Fruit fly (Drosophila melanogaster) whole organism, wandering third instar larva: Measurements from ENCODE around the gene Ugt35D1.

Experiments
- Abd-B ChIP-seq: fragments of >200 bp; optimal IDR thresholded peaks from 2 replicates; lab custom pipeline; 2017; ENCODE audit warnings: missing biosample characterization, missing genetic modification characterization
- CG32264 ChIP-seq: fragments of 200-800 bp; sonication (Bioruptor generic); optimal IDR thresholded peaks from 2 replicates; lab custom pipeline; 2016; ENCODE audit warnings: missing biosample characterization, missing genetic modification characterization
- CG9705 ChIP-seq: fragments of 200-800 bp; sonication (Bioruptor generic); optimal IDR thresholded peaks from 2 replicates; lab custom pipeline; 2018; ENCODE audit warnings: missing biosample characterization, mild to moderate bottlenecking, missing genetic modification characterization
- CrebA ChIP-seq: fragments of 200-800 bp; sonication (Bioruptor generic); optimal IDR thresholded peaks from 2 replicates; lab custom pipeline; 2016; ENCODE audit warnings: missing biosample characterization, mild to moderate bottlenecking, missing genetic modification characterization, borderline replicate concordance
- Dfd ChIP-seq: fragments of >200 bp; optimal IDR thresholded peaks from 2 replicates; lab custom pipeline; 2017; ENCODE audit warnings: missing biosample characterization, missing genetic modification characterization
- GATAd ChIP-seq: sonication (Bioruptor generic); optimal IDR thresholded peaks from 2 replicates; lab custom pipeline; 2016; ENCODE audit warnings: missing biosample characterization, missing genetic modification characterization
- HLH106 ChIP-seq: fragments of 200-800 bp; optimal IDR thresholded peaks from 3 replicates; lab custom pipeline; 2019; ENCODE audit warnings: missing biosample characterization, mild to moderate bottlenecking, missing genetic modification characterization, moderate library complexity
- Hnf4 ChIP-seq: fragments of 200-800 bp; sonication (Bioruptor generic); optimal IDR thresholded peaks from 2 replicates; lab custom pipeline; 2016; ENCODE audit warnings: missing biosample characterization, mild to moderate bottlenecking, missing genetic modification characterization
- Hr78 ChIP-seq: fragments of >200 bp; optimal IDR thresholded peaks from 2 replicates; lab custom pipeline; 2017; ENCODE audit warnings: missing biosample characterization, missing genetic modification characterization
- Hr83 ChIP-seq: fragments of 200-300 bp; sonication (Bioruptor generic); optimal IDR thresholded peaks from 2 replicates; lab custom pipeline; 2016; ENCODE audit warnings: missing biosample characterization, mild to moderate bottlenecking, missing genetic modification characterization, moderate library complexity; ENCODE audit not compliant: poor library complexity, severe bottlenecking
- Jra ChIP-seq: sonication (Bioruptor generic); optimal IDR thresholded peaks from 2 replicates; lab custom pipeline; 2016; ENCODE audit warnings: missing biosample characterization, missing genetic modification characterization
- Mio ChIP-seq: sonication (Bioruptor generic); optimal IDR thresholded peaks from 2 replicates; lab custom pipeline; 2016; ENCODE audit warnings: missing biosample characterization, missing genetic modification characterization
- N ChIP-seq: fragments of >200 bp; optimal IDR thresholded peaks from 2 replicates; lab custom pipeline; 2018; ENCODE audit warnings: missing biosample characterization, missing external identifiers, missing genetic modification characterization
- OdsH ChIP-seq: fragments of 200-800 bp; sonication (Bioruptor generic); optimal IDR thresholded peaks from 2 replicates; lab custom pipeline; 2016; ENCODE audit warnings: missing biosample characterization, mild to moderate bottlenecking, missing genetic modification characterization
- Rel ChIP-seq, 2 experiments: fragments of 200-800 bp; sonication (Bioruptor generic) in 1 of 2; optimal IDR thresholded peaks; 2 replicates in 1 of 2; 3 replicates in 1 of 2; lab custom pipeline; 2016 to 2019; ENCODE audit warnings: mild to moderate bottlenecking in 2 of 2, missing biosample characterization in 2 of 2, missing genetic modification characterization in 2 of 2, moderate library complexity in 1 of 2
- Sp1 ChIP-seq: fragments of 200-800 bp; sonication (Bioruptor generic); optimal IDR thresholded peaks from 3 replicates; lab custom pipeline; 2019; ENCODE audit warnings: missing biosample characterization, mild to moderate bottlenecking, missing genetic modification characterization, moderate library complexity
- Vsx2 ChIP-seq: fragments of 200-300, 225-300 bp; sonication (Bioruptor generic); optimal IDR thresholded peaks from 2 replicates; lab custom pipeline; 2018; ENCODE audit warnings: missing biosample characterization, missing genetic modification characterization; ENCODE audit not compliant: partially characterized antibody
- br ChIP-seq: fragments of 200-800 bp; sonication (Bioruptor generic); optimal IDR thresholded peaks from 2 replicates; lab custom pipeline; 2016; ENCODE audit warnings: missing biosample characterization, missing genetic modification characterization
- brk ChIP-seq: fragments of 200-800 bp; sonication (Bioruptor generic); optimal IDR thresholded peaks from 2 replicates; lab custom pipeline; 2016; ENCODE audit warnings: missing biosample characterization, mild to moderate bottlenecking, missing genetic modification characterization
- dl ChIP-seq, 2 experiments: fragments of 175-275, 200-275 bp in 1 of 2; fragments of 200-275 bp in 1 of 2; sonication (Bioruptor generic); optimal IDR thresholded peaks; lab custom pipeline; 2018; ENCODE audit warnings: mild to moderate bottlenecking in 2 of 2, missing biosample characterization in 2 of 2, missing genetic modification characterization in 2 of 2, moderate library complexity in 2 of 2; ENCODE audit not compliant: partially characterized antibody in 2 of 2, insufficient read depth in 1 of 2
- dmrt93B ChIP-seq: fragments of 200-800 bp; sonication (Bioruptor generic); optimal IDR thresholded peaks from 2 replicates; lab custom pipeline; 2018; ENCODE audit warnings: missing biosample characterization, mild to moderate bottlenecking, missing genetic modification characterization
- dsf ChIP-seq: sonication (Bioruptor generic); optimal IDR thresholded peaks from 2 replicates; lab custom pipeline; 2016; ENCODE audit warnings: missing biosample characterization, missing genetic modification characterization, borderline replicate concordance
- ey ChIP-seq: fragments of 200-800 bp; sonication (Bioruptor generic); optimal IDR thresholded peaks from 2 replicates; lab custom pipeline; 2016; ENCODE audit warnings: missing biosample characterization, missing genetic modification characterization
- foxo ChIP-seq, 2 experiments: fragments of 200-800 bp; sonication (Bioruptor generic); optimal IDR thresholded peaks; 2 replicates in 1 of 2; 3 replicates in 1 of 2; lab custom pipeline; 2016 to 2017; ENCODE audit warnings: missing biosample characterization in 2 of 2, missing genetic modification characterization in 2 of 2
- fru ChIP-seq: fragments of 200-800 bp; sonication (Bioruptor generic); optimal IDR thresholded peaks from 3 replicates; lab custom pipeline; 2016; ENCODE audit warnings: missing biosample characterization, mild to moderate bottlenecking, missing genetic modification characterization
- h ChIP-seq: fragments of 200-800 bp; sonication (Bioruptor generic); optimal IDR thresholded peaks from 3 replicates; lab custom pipeline; 2016; ENCODE audit warnings: missing biosample characterization, mild to moderate bottlenecking, missing genetic modification characterization
- jim ChIP-seq: fragments of 175-275, 200-325 bp; sonication (Bioruptor generic); optimal IDR thresholded peaks from 2 replicates; lab custom pipeline; 2016; ENCODE audit warnings: missing biosample characterization, mild to moderate bottlenecking, missing genetic modification characterization
- lola ChIP-seq: fragments of >200 bp; optimal IDR thresholded peaks from 2 replicates; lab custom pipeline; 2017; ENCODE audit warnings: missing biosample characterization, missing genetic modification characterization
- pan ChIP-seq: fragments of >200 bp; optimal IDR thresholded peaks from 2 replicates; lab custom pipeline; 2017
- psq ChIP-seq: fragments of 200-800 bp; sonication (Bioruptor generic); optimal IDR thresholded peaks from 3 replicates; lab custom pipeline; 2017; ENCODE audit warnings: missing biosample characterization, mild to moderate bottlenecking, missing genetic modification characterization, moderate library complexity
- rgr ChIP-seq: fragments of 200-800 bp; sonication (Bioruptor generic); optimal IDR thresholded peaks from 3 replicates; lab custom pipeline; 2016; ENCODE audit warnings: missing biosample characterization, mild to moderate bottlenecking, missing genetic modification characterization
- sage ChIP-seq: fragments of 200-800 bp; sonication (Bioruptor generic); optimal IDR thresholded peaks from 2 replicates; lab custom pipeline; 2016; ENCODE audit warnings: missing biosample characterization, mild to moderate bottlenecking, missing genetic modification characterization
- sv ChIP-seq: fragments of 200-800 bp; sonication (Bioruptor generic); optimal IDR thresholded peaks from 3 replicates; lab custom pipeline; 2016; ENCODE audit warnings: missing biosample characterization, missing genetic modification characterization
- tai ChIP-seq: sonication (Bioruptor generic); optimal IDR thresholded peaks from 2 replicates; lab custom pipeline; 2016; ENCODE audit warnings: missing biosample characterization, missing genetic modification characterization
- usp ChIP-seq: fragments of >200 bp; optimal IDR thresholded peaks from 2 replicates; lab custom pipeline; 2017; ENCODE audit warnings: missing biosample characterization, missing genetic modification characterization
- woc ChIP-seq: sonication (Bioruptor generic); optimal IDR thresholded peaks from 2 replicates; lab custom pipeline; 2016; ENCODE audit warnings: missing biosample characterization, mild to moderate bottlenecking, missing genetic modification characterization

Ugt35D1 gene

dm6 chr3R:31363615-31364014 is 31.5 kb downstream of the Ugt35D1 start:
- TF ChIP-seq CG9705 (GFP tag; lab: Kevin White, UChicago) (no peak), pan (lab: Kevin White, UChicago) (no peak), sage (no peak), Vsx2 (GFP tag; lab: Kevin White, UChicago) (no peak), Dfd (GFP tag; lab: Kevin White, UChicago) (no peak), OdsH (GFP tag; lab: Kevin White, UChicago) (no peak), dl (GFP tag; optimal IDR thresholded peaks at IDR 0.05; lab: Kevin White, UChicago; ENCODE audit: insufficient read depth in 1 of 2, partially characterized antibody in 2 of 2) (no peak), Mio (no peak), fru (no peak), CrebA (GFP tag; lab: Kevin White, UChicago) (no peak), sv (GFP tag; lab: Kevin White, UChicago) (no peak), rgr (no peak), psq (no peak), Abd-B (GFP tag; lab: Kevin White, UChicago) (no peak), N (GFP tag; lab: Kevin White, UChicago) (no peak), Hr83 (GFP tag; lab: Kevin White, UChicago) (no peak), brk (GFP tag; lab: Kevin White, UChicago) (no peak)

- TF ChIP-seq h: peak; percentile 4
- TF ChIP-seq Rel (GFP tag; optimal IDR thresholded peaks at IDR 0.05; lab: Kevin White, UChicago): no peak
- TF ChIP-seq Rel (tag; optimal IDR thresholded peaks at IDR 0.05; lab: Kevin White, UChicago): no peak
- no peak for TF ChIP-seq Jra (GFP tag; lab: Kevin White, UChicago)
- TF ChIP-seq Mio: no peak
- TF ChIP-seq usp (GFP tag; lab: Kevin White, UChicago): no peak
- TF ChIP-seq GATAd (GFP tag; lab: Kevin White, UChicago): no peak
- TF ChIP-seq CrebA (GFP tag; lab: Kevin White, UChicago): no peak
- no peak for TF ChIP-seq Sp1 (GFP tag; lab: Kevin White, UChicago)
- no peak for TF ChIP-seq dsf (GFP tag; lab: Kevin White, UChicago)
- TF ChIP-seq ey (GFP tag; lab: Kevin White, UChicago): no peak
- TF ChIP-seq Hnf4 (GFP tag; lab: Kevin White, UChicago): no peak
- TF ChIP-seq Hr78 (GFP tag; lab: Kevin White, UChicago): no peak
- TF ChIP-seq sv (GFP tag; lab: Kevin White, UChicago): no peak
- TF ChIP-seq woc: peak; percentile 40
- TF ChIP-seq lola (GFP tag; lab: Kevin White, UChicago): no peak
- TF ChIP-seq dl (GFP tag; optimal IDR thresholded peaks at IDR 0.05; lab: Kevin White, UChicago; ENCODE audit: insufficient read depth in 1 of 2, partially characterized antibody in 2 of 2): no peak
- TF ChIP-seq CG32264 (GFP tag; lab: Kevin White, UChicago): no peak
- TF ChIP-seq tai: no peak
- no peak for TF ChIP-seq jim (GFP tag; lab: Kevin White, UChicago)
- TF ChIP-seq Dfd (GFP tag; lab: Kevin White, UChicago): no peak
- TF ChIP-seq foxo (GFP tag; optimal IDR thresholded peaks at IDR 0.05; lab: Kevin White, UChicago): peak in 1 of 2 experiments; percentile 23
- TF ChIP-seq CG9705 (GFP tag; lab: Kevin White, UChicago): no peak
- no peak for TF ChIP-seq br (GFP tag; lab: Kevin White, UChicago)
- TF ChIP-seq N (GFP tag; lab: Kevin White, UChicago): no peak
- TF ChIP-seq dmrt93B (GFP tag; lab: Kevin White, UChicago): no peak
- no peak for TF ChIP-seq OdsH (GFP tag; lab: Kevin White, UChicago)
- TF ChIP-seq pan (lab: Kevin White, UChicago): no peak
- peak; percentile 5 for TF ChIP-seq HLH106
- TF ChIP-seq Abd-B (GFP tag; lab: Kevin White, UChicago): no peak
- TF ChIP-seq sage: no peak
- TF ChIP-seq rgr: no peak
- TF ChIP-seq Vsx2 (GFP tag; lab: Kevin White, UChicago): no peak
- peak; percentile 37 for TF ChIP-seq fru
- no peak for TF ChIP-seq Hr83 (GFP tag; lab: Kevin White, UChicago)
Measured at dm6 chr3R:31346657-31347056, 48.4 kb downstream of the Ugt35D1 start.

dm6 chr3R:31345626-31346025 is 49.5 kb downstream of the Ugt35D1 start:
- no peak for TF ChIP-seq dl (GFP tag; optimal IDR thresholded peaks at IDR 0.05; lab: Kevin White, UChicago; ENCODE audit: insufficient read depth in 1 of 2, partially characterized antibody in 2 of 2)
- TF ChIP-seq Mio: no peak
- no peak for TF ChIP-seq jim (GFP tag; lab: Kevin White, UChicago)
- peak; percentile 1 for TF ChIP-seq ey (GFP tag; lab: Kevin White, UChicago)
- TF ChIP-seq foxo (GFP tag; optimal IDR thresholded peaks at IDR 0.05; lab: Kevin White, UChicago): peak in 1 of 2 experiments; percentile 18
- no peak for TF ChIP-seq CrebA (GFP tag; lab: Kevin White, UChicago)
- no peak for TF ChIP-seq tai
- TF ChIP-seq h: peak; percentile 8
- TF ChIP-seq Abd-B (GFP tag; lab: Kevin White, UChicago): no peak
- TF ChIP-seq Hnf4 (GFP tag; lab: Kevin White, UChicago): no peak
- TF ChIP-seq Dfd (GFP tag; lab: Kevin White, UChicago): no peak
